Worm (Caenorhabditis elegans) whole organism, midembryonic: ENCODE results near the gene M03C11.1.
A peak's percentile ranks its signal among the peaks of the same experiment; 100 is the strongest.

Experiments used
- T22C8.4 ChIP-seq: fragments of 200-800 bp; sonication (Bioruptor generic); IDR thresholded peaks from 2 replicates; pipeline ENCODE4 v1.3.6; 2022; ENCODE audit warnings: missing genetic modification characterization, missing compliant biosample characterization
- cog-1 ChIP-seq: sonication (generic microtip); optimal IDR thresholded peaks from 2 replicates; lab custom pipeline; 2016; ENCODE audit warnings: missing genetic modification characterization, missing compliant biosample characterization
- flt-1 ChIP-seq: fragments of 200-800 bp; sonication (Bioruptor generic); IDR thresholded peaks from 2 replicates; pipeline ENCODE4 v1.3.6; 2022; ENCODE audit warnings: missing genetic modification characterization, missing compliant biosample characterization
- klf-2 ChIP-seq: fragments of 200-800 bp; sonication (Bioruptor generic); conservative IDR thresholded peaks from 2 replicates; pipeline ENCODE4 v1.3.6; 2022; ENCODE audit warnings: missing genetic modification reagents, missing genetic modification characterization, missing compliant biosample characterization
- med-1 ChIP-seq: sonication (generic microtip); optimal IDR thresholded peaks from 2 replicates; lab custom pipeline; 2017; ENCODE audit warnings: missing genetic modification characterization, mild to moderate bottlenecking, missing compliant biosample characterization, antibody characterized with exemption, missing genetic modification reagents; ENCODE audit not compliant: insufficient read depth
- ref-1 ChIP-seq: fragments of 200-800 bp; sonication (Bioruptor generic); conservative IDR thresholded peaks from 2 replicates; pipeline ENCODE4 v1.3.6; 2022; ENCODE audit warnings: missing genetic modification reagents, missing genetic modification characterization, missing compliant biosample characterization
- tab-1 ChIP-seq: fragments of 200-800 bp; sonication (Bioruptor generic); IDR thresholded peaks from 2 replicates; pipeline ENCODE4 v1.3.6; 2022; ENCODE audit warnings: missing genetic modification characterization, missing compliant biosample characterization
- ztf-23 ChIP-seq: fragments of 200-800 bp; sonication (Bioruptor generic); IDR thresholded peaks from 2 replicates; pipeline ENCODE4 v1.3.6; 2022; ENCODE audit warnings: missing genetic modification reagents, missing genetic modification characterization, missing compliant biosample characterization
- ztf-29 ChIP-seq: fragments of 200-800 bp; sonication (Bioruptor generic); IDR thresholded peaks from 2 replicates; pipeline ENCODE4 v1.3.6; 2022; ENCODE audit warnings: missing genetic modification reagents, missing genetic modification characterization, missing compliant biosample characterization

The M03C11.1 gene

DNA sequence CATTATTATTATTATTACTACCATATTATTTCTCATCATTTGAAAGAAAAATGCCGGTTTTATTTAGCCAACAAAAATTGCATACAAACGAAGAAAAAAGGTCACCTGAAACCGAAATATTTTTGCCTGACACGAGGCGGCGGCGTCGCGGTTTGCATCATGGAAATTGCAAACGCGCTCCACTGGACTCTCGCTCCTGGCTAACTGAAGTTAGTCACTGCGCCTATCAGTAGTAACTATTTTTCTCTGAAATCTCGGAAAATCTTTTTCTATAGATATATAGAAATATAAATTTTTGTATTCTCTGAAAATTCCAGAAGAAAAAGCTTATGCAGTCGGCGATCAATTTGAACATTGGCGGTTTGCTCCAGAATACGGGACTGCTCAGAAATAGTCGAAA lies 19.9 kb upstream of the M03C11.1 start, which contains the start of gene ymel-1:
Gene ymel-1 (plus strand): TSS at position 318 of the 400 bp plus-strand sequence.
- TF ChIP-seq ztf-23 (GFP tag; lab: Robert Waterston, UW): no peak
- TF ChIP-seq flt-1 (GFP tag; lab: Robert Waterston, UW): no peak
- TF ChIP-seq ref-1 (GFP tag; lab: Robert Waterston, UW): no peak
- no peak for TF ChIP-seq T22C8.4 (GFP tag; lab: Robert Waterston, UW)
- no peak for TF ChIP-seq med-1
- no peak for TF ChIP-seq ztf-29 (GFP tag; lab: Robert Waterston, UW)
- no peak for TF ChIP-seq tab-1 (GFP tag; lab: Robert Waterston, UW)

DNA sequence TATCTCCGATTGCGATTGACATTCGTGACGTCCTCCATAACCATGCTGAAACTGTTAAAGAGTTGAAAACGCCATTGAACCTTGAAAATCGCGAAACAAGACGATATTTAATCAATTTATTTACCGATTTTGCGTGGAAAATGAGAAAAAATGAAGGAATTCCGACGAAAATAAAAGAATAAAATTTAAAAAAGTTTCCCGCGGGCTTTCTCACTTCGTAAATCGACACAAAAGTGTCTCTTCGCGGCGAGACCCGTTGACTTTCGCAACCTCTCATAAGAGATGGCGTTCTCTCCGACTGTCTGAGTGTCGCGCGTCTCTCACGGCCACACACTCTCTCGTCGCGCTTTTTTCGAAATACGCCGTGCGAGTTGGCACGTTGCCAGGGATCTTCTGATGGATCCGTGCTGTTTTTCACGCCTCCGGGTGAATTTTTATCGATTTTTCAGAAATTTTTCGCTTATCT lies 11.3 kb upstream of the M03C11.1 start, which contains the start of gene hat-1:
Gene hat-1 (minus strand): TSS at position 51 of the 466 bp plus-strand sequence.
- TF ChIP-seq klf-2 (GFP tag; lab: Robert Waterston, UW) (no peak), ref-1 (GFP tag; lab: Robert Waterston, UW) (no peak), ztf-29 (GFP tag; lab: Robert Waterston, UW) (peak; percentile 51), T22C8.4 (GFP tag; lab: Robert Waterston, UW) (0 out of 2 replicates have a peak, but pooled peaks have one; percentile 18), flt-1 (GFP tag; lab: Robert Waterston, UW) (peak; percentile 64; the same call in 1 of the 2 replicates), cog-1 (tag; lab: Kevin White, UChicago) (no peak), ztf-23 (GFP tag; lab: Robert Waterston, UW) (0 out of 2 replicates have a peak, but pooled peaks have one; percentile 41), med-1 (no peak), tab-1 (GFP tag; lab: Robert Waterston, UW) (no peak)

DNA sequence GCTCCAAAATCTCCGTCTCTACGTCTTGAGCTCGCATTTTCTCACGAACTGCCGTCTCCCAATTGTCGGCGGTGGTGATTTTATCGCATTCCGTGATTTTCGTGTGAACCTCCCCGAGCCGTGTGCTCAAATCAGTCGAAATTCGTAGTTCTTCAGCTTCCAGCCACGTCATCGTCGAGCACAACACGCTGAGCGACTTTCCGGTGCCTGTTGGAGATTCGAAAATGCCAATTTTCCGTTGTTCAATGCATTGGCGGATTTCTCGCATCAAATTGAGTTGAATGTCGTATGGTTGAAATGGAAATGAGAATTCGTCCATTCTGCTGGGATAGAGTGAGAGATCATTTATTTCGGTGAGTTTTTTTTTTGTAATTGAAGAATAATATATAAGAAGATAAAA lies 9.0 kb upstream of the M03C11.1 start, which contains the start of the genes M03C11.3 and chl-1:
Gene M03C11.3 (plus strand): TSS at position 153 of the 400 bp plus-strand sequence.
Gene chl-1 (minus strand): TSS at position 323 of the 400 bp plus-strand sequence.
- TF ChIP-seq ref-1 (GFP tag; lab: Robert Waterston, UW): no peak
- TF ChIP-seq flt-1 (GFP tag; lab: Robert Waterston, UW): no peak
- no peak for TF ChIP-seq ztf-29 (GFP tag; lab: Robert Waterston, UW)
- TF ChIP-seq T22C8.4 (GFP tag; lab: Robert Waterston, UW): no peak
- TF ChIP-seq cog-1 (tag; lab: Kevin White, UChicago): no peak
- no peak for TF ChIP-seq ztf-23 (GFP tag; lab: Robert Waterston, UW)
- no peak for TF ChIP-seq klf-2 (GFP tag; lab: Robert Waterston, UW)
- no peak for TF ChIP-seq med-1
- TF ChIP-seq tab-1 (GFP tag; lab: Robert Waterston, UW): no peak

DNA sequence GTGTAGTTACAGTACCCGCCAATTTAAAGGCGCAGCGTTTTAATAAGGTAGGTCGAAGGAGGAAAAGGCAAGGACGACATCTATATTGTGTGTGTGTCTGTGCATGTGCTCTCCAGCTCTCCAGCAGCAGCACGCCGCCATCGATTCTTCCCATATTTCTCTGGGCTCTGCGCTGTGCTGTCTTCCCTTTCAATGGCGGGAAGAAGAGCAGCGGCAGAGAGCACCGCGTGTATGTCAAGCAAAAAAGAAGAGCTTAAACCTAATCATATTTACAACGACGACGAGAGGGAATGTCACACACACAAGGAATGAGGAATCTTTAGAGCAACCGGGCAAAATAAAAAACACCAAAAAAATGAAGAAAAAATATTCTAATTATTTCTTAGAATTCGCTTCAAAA lies 3.0 kb upstream of the M03C11.1 start:
- TF ChIP-seq klf-2 (GFP tag; lab: Robert Waterston, UW) (no peak), ref-1 (GFP tag; lab: Robert Waterston, UW) (no peak), T22C8.4 (GFP tag; lab: Robert Waterston, UW) (no peak), med-1 (no peak), flt-1 (GFP tag; lab: Robert Waterston, UW) (no peak), cog-1 (tag; lab: Kevin White, UChicago) (no peak), tab-1 (GFP tag; lab: Robert Waterston, UW) (no peak), ztf-29 (GFP tag; lab: Robert Waterston, UW) (no peak)

DNA sequence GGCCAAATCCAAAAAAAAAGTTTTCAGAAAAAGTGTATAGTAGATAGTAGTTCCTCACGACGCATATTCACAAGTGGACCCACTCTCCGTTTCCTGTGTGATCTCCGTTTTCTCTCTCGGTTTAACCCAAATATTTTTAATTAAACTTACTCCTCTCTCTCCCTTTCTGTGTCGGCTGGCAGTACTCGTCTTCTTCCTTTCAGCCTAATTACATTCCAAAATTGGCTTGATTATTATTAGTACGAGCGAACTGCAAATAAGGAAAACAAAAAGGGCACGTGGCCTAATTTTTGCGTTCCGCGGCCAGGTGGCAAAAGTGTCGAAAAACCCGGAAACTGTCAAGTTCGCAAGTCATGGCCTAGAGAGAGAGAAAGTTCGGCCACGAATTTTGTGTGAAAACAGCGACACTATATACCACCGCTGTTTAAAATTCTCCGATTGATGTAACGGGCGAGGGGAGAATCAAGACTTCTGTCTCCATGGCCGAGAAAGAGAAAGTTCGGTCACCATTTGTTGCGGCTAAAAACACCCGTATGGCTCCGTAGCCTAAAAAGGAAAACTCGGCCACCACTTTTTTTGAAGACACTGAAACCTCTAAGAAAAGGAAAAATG lies 1.1 kb upstream of the M03C11.1 start:
- TF ChIP-seq T22C8.4 (GFP tag; lab: Robert Waterston, UW) (no peak), cog-1 (tag; lab: Kevin White, UChicago) (no peak), ztf-29 (GFP tag; lab: Robert Waterston, UW) (no peak), flt-1 (GFP tag; lab: Robert Waterston, UW) (no peak), ztf-23 (GFP tag; lab: Robert Waterston, UW) (no peak), tab-1 (GFP tag; lab: Robert Waterston, UW) (no peak), ref-1 (GFP tag; lab: Robert Waterston, UW) (no peak), klf-2 (GFP tag; lab: Robert Waterston, UW) (no peak), med-1 (no peak)

DNA sequence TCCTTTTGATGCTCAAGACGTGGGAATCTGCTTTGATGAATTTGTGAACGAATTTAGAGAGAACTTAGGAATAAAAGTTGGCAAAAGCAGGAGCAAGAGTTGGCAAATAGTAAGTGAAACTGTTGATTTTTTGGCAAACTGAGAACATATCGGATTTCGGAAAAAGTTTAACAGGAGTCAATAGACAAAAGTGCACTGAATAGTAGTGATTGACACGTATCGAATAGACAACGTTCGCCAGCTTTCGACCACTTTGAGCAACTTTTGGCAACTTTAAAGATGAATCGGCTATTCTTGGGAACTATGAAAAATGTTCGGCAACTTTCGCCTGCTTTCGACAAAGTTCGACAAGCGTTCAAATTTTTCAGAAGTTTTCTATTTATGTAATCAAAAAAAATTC lies 4.3 kb downstream of the M03C11.1 start, which contains the start of gene M03C11.9:
Gene M03C11.9 (minus strand): TSS at position 101 of the 400 bp plus-strand sequence.
- no peak for TF ChIP-seq ref-1 (GFP tag; lab: Robert Waterston, UW)
- no peak for TF ChIP-seq ztf-29 (GFP tag; lab: Robert Waterston, UW)
- TF ChIP-seq klf-2 (GFP tag; lab: Robert Waterston, UW): no peak
- no peak for TF ChIP-seq tab-1 (GFP tag; lab: Robert Waterston, UW)
- no peak for TF ChIP-seq ztf-23 (GFP tag; lab: Robert Waterston, UW)
- TF ChIP-seq med-1: no peak
- TF ChIP-seq T22C8.4 (GFP tag; lab: Robert Waterston, UW): no peak
- TF ChIP-seq flt-1 (GFP tag; lab: Robert Waterston, UW): no peak
- TF ChIP-seq cog-1 (tag; lab: Kevin White, UChicago): no peak

DNA sequence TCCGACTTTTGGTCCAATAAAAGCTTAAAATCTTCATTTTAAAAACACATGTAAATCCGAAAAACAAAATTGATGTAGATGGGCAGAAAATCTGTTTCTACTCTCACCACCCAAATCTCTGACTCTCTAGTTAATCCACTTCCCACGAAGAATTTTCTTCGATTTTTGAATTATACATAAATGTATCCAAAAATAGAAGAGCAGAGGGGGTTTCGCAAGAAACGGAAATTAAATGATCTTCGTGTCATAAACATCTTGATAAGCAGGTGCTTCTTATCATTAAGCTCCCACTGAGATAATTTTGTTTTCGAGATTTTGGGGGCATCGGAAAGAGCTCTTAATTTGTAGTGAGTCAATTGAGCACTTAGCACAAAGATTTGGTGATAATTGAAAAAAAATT lies 6.3 kb downstream of the M03C11.1 start:
- no peak for TF ChIP-seq cog-1 (tag; lab: Kevin White, UChicago)
- no peak for TF ChIP-seq klf-2 (GFP tag; lab: Robert Waterston, UW)
- no peak for TF ChIP-seq ztf-23 (GFP tag; lab: Robert Waterston, UW)
- no peak for TF ChIP-seq T22C8.4 (GFP tag; lab: Robert Waterston, UW)
- TF ChIP-seq med-1: no peak
- TF ChIP-seq flt-1 (GFP tag; lab: Robert Waterston, UW): no peak

DNA sequence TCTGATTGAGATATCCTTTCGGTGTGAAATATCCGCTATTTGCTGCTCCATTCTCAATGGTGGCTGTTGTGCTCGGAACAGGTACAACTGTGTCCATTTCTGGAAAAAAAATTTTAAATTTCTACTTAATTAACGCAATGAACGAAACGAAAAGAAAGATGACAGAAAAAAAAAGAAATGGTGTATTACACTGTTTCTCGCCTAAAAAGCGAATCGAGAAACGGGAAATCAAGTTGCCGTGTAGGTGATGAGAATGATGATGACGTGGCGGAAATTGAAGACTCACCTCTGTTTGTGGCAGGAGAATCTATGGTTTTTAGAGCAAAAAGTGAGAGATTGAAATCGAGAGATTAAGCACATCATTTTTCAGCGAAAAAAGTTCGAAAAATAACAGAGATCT lies 9.4 kb downstream of the M03C11.1 start, which contains the start of gene C38H2.3:
Gene C38H2.3 (minus strand): TSS at position 101 of the 400 bp plus-strand sequence.
- TF ChIP-seq ref-1 (GFP tag; lab: Robert Waterston, UW): no peak
- no peak for TF ChIP-seq cog-1 (tag; lab: Kevin White, UChicago)
- TF ChIP-seq ztf-29 (GFP tag; lab: Robert Waterston, UW): no peak
- TF ChIP-seq med-1: no peak
- TF ChIP-seq flt-1 (GFP tag; lab: Robert Waterston, UW): no peak
- no peak for TF ChIP-seq ztf-23 (GFP tag; lab: Robert Waterston, UW)
- TF ChIP-seq klf-2 (GFP tag; lab: Robert Waterston, UW): no peak
- no peak for TF ChIP-seq tab-1 (GFP tag; lab: Robert Waterston, UW)
- TF ChIP-seq T22C8.4 (GFP tag; lab: Robert Waterston, UW): no peak
